Fruit fly (Drosophila melanogaster) S2 (cell line): ENCODE measurements around the gene alpha-Est3.

Experiments
- CG8478 ChIP-seq: fragments of >200 bp; optimal IDR thresholded peaks from 2 replicates; lab custom pipeline; 2018
- CTCF ChIP-seq, 2 experiments: fragments of >200 bp; optimal IDR thresholded peaks; 2 replicates each; lab custom pipeline; 2018

Gene alpha-Est3

dm6 chr3R:7519356-7519755, 22.1 kb downstream of the alpha-Est3 start, which contains the start of gene Ubc84D:
Ubc84D (minus strand) TSS chr3R:7519456.
- TF ChIP-seq CTCF (optimal IDR thresholded peaks at IDR 0.05; lab: Kevin White, UChicago), result no peak
- no peak for TF ChIP-seq CG8478 (lab: Kevin White, UChicago)

dm6 chr3R:7515599-7516069, 25.8 kb downstream of the alpha-Est3 start, which contains the start of gene alpha-Est8:
alpha-Est8 (minus strand) TSS chr3R:7515670.
- TF ChIP-seq CTCF (optimal IDR thresholded peaks at IDR 0.05; lab: Kevin White, UChicago) (no peak), CG8478 (lab: Kevin White, UChicago) (no peak)

dm6 chr3R:7514232-7514863, 27.1 kb downstream of the alpha-Est3 start:
- TF ChIP-seq CG8478 (lab: Kevin White, UChicago) (no peak), CTCF (optimal IDR thresholded peaks at IDR 0.05; lab: Kevin White, UChicago) (no peak)

dm6 chr3R:7508198-7508837, 33.1 kb downstream of the alpha-Est3 start:
- TF ChIP-seq CG8478 (lab: Kevin White, UChicago), result no peak
- TF ChIP-seq CTCF (optimal IDR thresholded peaks at IDR 0.05; lab: Kevin White, UChicago), result no peak

- TF ChIP-seq CTCF (optimal IDR thresholded peaks at IDR 0.05; lab: Kevin White, UChicago) (no peak), CG8478 (lab: Kevin White, UChicago) (no peak)
Observed at dm6 chr3R:7506314-7506988, 35.0 kb downstream of the alpha-Est3 start.

- TF ChIP-seq CTCF (optimal IDR thresholded peaks at IDR 0.05; lab: Kevin White, UChicago) (no peak), CG8478 (lab: Kevin White, UChicago) (no peak)
Observed at dm6 chr3R:7504989-7505761, 36.3 kb downstream of the alpha-Est3 start, which contains the start of gene alpha-Est9. alpha-Est9 (minus strand) TSS chr3R:7505098.

dm6 chr3R:7503216-7503615, 38.2 kb downstream of the alpha-Est3 start:
- no peak for TF ChIP-seq CTCF (optimal IDR thresholded peaks at IDR 0.05; lab: Kevin White, UChicago)
- no peak for TF ChIP-seq CG8478 (lab: Kevin White, UChicago)

dm6 chr3R:7502276-7502675, 39.2 kb downstream of the alpha-Est3 start, which contains the start of gene Mics1:
Mics1 (minus strand) TSS chr3R:7502376.
- TF ChIP-seq CG8478 (lab: Kevin White, UChicago) (no peak), CTCF (optimal IDR thresholded peaks at IDR 0.05; lab: Kevin White, UChicago) (no peak)

- TF ChIP-seq CTCF (optimal IDR thresholded peaks at IDR 0.05; lab: Kevin White, UChicago) (no peak), CG8478 (lab: Kevin White, UChicago) (no peak)
Observed at dm6 chr3R:7500513-7500912, 40.9 kb downstream of the alpha-Est3 start.

- TF ChIP-seq CTCF (optimal IDR thresholded peaks at IDR 0.05; lab: Kevin White, UChicago) (no peak), CG8478 (lab: Kevin White, UChicago) (no peak)
Observed at dm6 chr3R:7499488-7499887, 41.9 kb downstream of the alpha-Est3 start.

dm6 chr3R:7497488-7497887, 43.9 kb downstream of the alpha-Est3 start:
- TF ChIP-seq CG8478 (lab: Kevin White, UChicago) (no peak), CTCF (optimal IDR thresholded peaks at IDR 0.05; lab: Kevin White, UChicago) (no peak)

- no peak for TF ChIP-seq CTCF (optimal IDR thresholded peaks at IDR 0.05; lab: Kevin White, UChicago)
Observed at dm6 chr3R:7493745-7494144, 47.7 kb downstream of the alpha-Est3 start, which contains the start of gene alpha-Est10. alpha-Est10 (minus strand) TSS chr3R:7493845.

dm6 chr3R:7493171-7493570, 48.3 kb downstream of the alpha-Est3 start, which contains the start of gene CG42656:
CG42656 (minus strand) TSS chr3R:7493271.
- TF ChIP-seq CG8478 (lab: Kevin White, UChicago) (no peak), CTCF (optimal IDR thresholded peaks at IDR 0.05; lab: Kevin White, UChicago) (no peak)

dm6 chr3R:7492099-7492498, 49.3 kb downstream of the alpha-Est3 start:
- no peak for TF ChIP-seq CTCF (optimal IDR thresholded peaks at IDR 0.05; lab: Kevin White, UChicago)
- TF ChIP-seq CG8478 (lab: Kevin White, UChicago), result no peak
